Fruit fly (Drosophila melanogaster) whole organism, embryonic: ENCODE measurements around the gene Cnb.

Experiments
- Aef1 ChIP-seq: fragments of 200-800 bp; sonication (Bioruptor generic); IDR thresholded peaks from 3 replicates; pipeline ENCODE4 v1.3.6; 2022; ENCODE audit warnings: missing biosample characterization, missing genetic modification characterization
- C15 ChIP-seq: fragments of 200-800 bp; sonication (Bioruptor generic); IDR thresholded peaks from 3 replicates; pipeline ENCODE4 v1.3.6; 2022; ENCODE audit warnings: missing biosample characterization, missing genetic modification characterization
- CG10274 ChIP-seq: fragments of 200-800 bp; sonication (Bioruptor generic); optimal IDR thresholded peaks from 3 replicates; lab custom pipeline; 2017; ENCODE audit warnings: missing biosample characterization, mild to moderate bottlenecking, missing genetic modification characterization
- CG10321 ChIP-seq: fragments of 200-800 bp; sonication (Bioruptor generic); IDR thresholded peaks from 2 replicates; pipeline ENCODE4 v1.3.6; 2022; ENCODE audit warnings: missing biosample characterization, missing genetic modification characterization
- CG12155 ChIP-seq: fragments of 200-800 bp; sonication (Bioruptor generic); optimal IDR thresholded peaks from 3 replicates; lab custom pipeline; 2016; ENCODE audit warnings: missing biosample characterization, missing genetic modification characterization
- CG12659 ChIP-seq: fragments of 200-800 bp; sonication (Bioruptor generic); optimal IDR thresholded peaks from 3 replicates; lab custom pipeline; 2017; ENCODE audit warnings: mild to moderate bottlenecking, missing biosample characterization, missing genetic modification reagents, missing genetic modification characterization
- CG12769 ChIP-seq: fragments of 200-800 bp; sonication (Bioruptor generic); optimal IDR thresholded peaks from 2 replicates; lab custom pipeline; 2019; ENCODE audit warnings: missing biosample characterization, mild to moderate bottlenecking, missing genetic modification characterization, moderate library complexity
- CG13424 ChIP-seq: fragments of 200-800 bp; sonication (Bioruptor generic); optimal IDR thresholded peaks from 2 replicates; lab custom pipeline; 2019; ENCODE audit warnings: missing biosample characterization, mild to moderate bottlenecking, missing genetic modification characterization, moderate library complexity
- CG13624 ChIP-seq: fragments of 200-800 bp; sonication (Bioruptor generic); optimal IDR thresholded peaks from 2 replicates; lab custom pipeline; 2016; ENCODE audit warnings: missing biosample characterization, missing genetic modification characterization
- CG14667 ChIP-seq: fragments of 200-800 bp; sonication (Bioruptor generic); IDR thresholded peaks from 2 replicates; pipeline ENCODE4 v1.3.6; 2022; ENCODE audit warnings: missing biosample characterization, missing genetic modification characterization
- CG14710 ChIP-seq: fragments of 200-800 bp; sonication (Bioruptor generic); optimal IDR thresholded peaks from 3 replicates; lab custom pipeline; 2019; ENCODE audit warnings: missing biosample characterization, mild to moderate bottlenecking, missing genetic modification characterization, moderate library complexity
- CG15269 ChIP-seq: fragments of 200-800 bp; sonication (Bioruptor generic); optimal IDR thresholded peaks from 2 replicates; lab custom pipeline; 2018; ENCODE audit warnings: missing biosample characterization, mild to moderate bottlenecking, missing genetic modification characterization, moderate library complexity
- CG17186 ChIP-seq: fragments of 200-800 bp; sonication (Bioruptor generic); optimal IDR thresholded peaks from 3 replicates; lab custom pipeline; 2017; ENCODE audit warnings: missing biosample characterization, missing genetic modification reagents, missing genetic modification characterization
- CG17361 ChIP-seq: fragments of 200-800 bp; sonication (Bioruptor generic); IDR thresholded peaks from 3 replicates; pipeline ENCODE4 v1.3.6; 2022; ENCODE audit warnings: missing biosample characterization, missing genetic modification characterization
- CG17829 ChIP-seq: fragments of 200-800 bp; optimal IDR thresholded peaks from 2 replicates; lab custom pipeline; 2019; ENCODE audit warnings: missing biosample characterization, mild to moderate bottlenecking, missing genetic modification characterization, moderate library complexity
- CG18476 ChIP-seq: fragments of 200-800 bp; sonication (Bioruptor generic); optimal IDR thresholded peaks from 2 replicates; lab custom pipeline; 2016; ENCODE audit warnings: missing biosample characterization, mild to moderate bottlenecking, missing genetic modification characterization
- CG2889 ChIP-seq: fragments of 200-800 bp; sonication (Bioruptor generic); IDR thresholded peaks from 3 replicates; pipeline ENCODE4 v1.3.6; 2022; ENCODE audit warnings: missing biosample characterization, missing genetic modification characterization
- CG4360 ChIP-seq: fragments of 200-800 bp; sonication (Bioruptor generic); IDR thresholded peaks from 2 replicates; pipeline ENCODE4 v1.3.6; 2022; ENCODE audit warnings: missing biosample characterization, missing genetic modification characterization
- CG4424 ChIP-seq: fragments of 200-800 bp; sonication (Bioruptor generic); optimal IDR thresholded peaks from 3 replicates; lab custom pipeline; 2016; ENCODE audit warnings: missing biosample characterization, missing genetic modification characterization
- CG4707 ChIP-seq: fragments of 200-800 bp; sonication (Bioruptor generic); optimal IDR thresholded peaks from 2 replicates; lab custom pipeline; 2018; ENCODE audit warnings: missing biosample characterization, mild to moderate bottlenecking, missing genetic modification characterization, moderate library complexity
- CG9215 ChIP-seq: fragments of 200-800 bp; sonication (Bioruptor generic); IDR thresholded peaks from 2 replicates; pipeline ENCODE4 v1.3.6; 2022; ENCODE audit warnings: missing biosample characterization, missing genetic modification characterization
- CTCF ChIP-seq: fragments of 200-800 bp; sonication (Bioruptor generic); optimal IDR thresholded peaks from 2 replicates; lab custom pipeline; 2017; ENCODE audit warnings: missing biosample characterization, mild to moderate bottlenecking, missing genetic modification characterization, moderate library complexity
- CoRest ChIP-seq: fragments of 200-800 bp; sonication (Bioruptor generic); optimal IDR thresholded peaks from 3 replicates; lab custom pipeline; 2018; ENCODE audit warnings: missing biosample characterization, mild to moderate bottlenecking, missing genetic modification characterization, moderate library complexity
- D19A ChIP-seq: fragments of 200-800 bp; optimal IDR thresholded peaks from 3 replicates; lab custom pipeline; 2019; ENCODE audit warnings: missing biosample characterization, mild to moderate bottlenecking, missing genetic modification characterization, moderate library complexity
- Dll ChIP-seq: fragments of 200-800 bp; sonication (Bioruptor generic); IDR thresholded peaks from 4 replicates; pipeline ENCODE4 v1.3.6; 2022; ENCODE audit warnings: missing biosample characterization, missing genetic modification characterization; ENCODE audit not compliant: partially characterized antibody
- HmgZ ChIP-seq: fragments of 200-800 bp; sonication (Bioruptor generic); optimal IDR thresholded peaks from 2 replicates; lab custom pipeline; 2018; ENCODE audit warnings: missing biosample characterization, mild to moderate bottlenecking, missing genetic modification characterization
- Hr3 ChIP-seq: fragments of 200-800 bp; sonication (Bioruptor generic); optimal IDR thresholded peaks from 3 replicates; lab custom pipeline; 2016; ENCODE audit warnings: missing biosample characterization, missing genetic modification characterization
- Hsf ChIP-seq: fragments of 200-800 bp; sonication (Bioruptor generic); optimal IDR thresholded peaks from 3 replicates; lab custom pipeline; 2016; ENCODE audit warnings: missing biosample characterization, missing genetic modification characterization
- Kr ChIP-seq: fragments of 200-800 bp; sonication (Bioruptor generic); optimal IDR thresholded peaks from 2 replicates; lab custom pipeline; 2017; ENCODE audit warnings: missing biosample characterization, mild to moderate bottlenecking, missing genetic modification characterization
- Med ChIP-seq: fragments of 200-800 bp; sonication (Bioruptor generic); peaks from one replicate; lab custom pipeline; 2016; ENCODE audit warnings: missing biosample characterization, missing genetic modification characterization, mild to moderate bottlenecking, inconsistent platforms, moderate library complexity
- Vsx1 ChIP-seq: fragments of 200-800 bp; sonication (Bioruptor generic); optimal IDR thresholded peaks from 2 replicates; lab custom pipeline; 2017; ENCODE audit warnings: missing biosample characterization, mild to moderate bottlenecking, missing genetic modification characterization, missing genetic modification reagents
- YL-1 ChIP-seq: fragments of 200-800 bp; sonication (Bioruptor generic); optimal IDR thresholded peaks from 3 replicates; lab custom pipeline; 2017; ENCODE audit warnings: missing biosample characterization, mild to moderate bottlenecking, missing genetic modification characterization
- abd-A ChIP-seq: fragments of 200-800 bp; sonication (Bioruptor generic); optimal IDR thresholded peaks from 3 replicates; lab custom pipeline; 2019; ENCODE audit warnings: missing biosample characterization, mild to moderate bottlenecking, missing genetic modification characterization, moderate library complexity
- amos ChIP-seq: fragments of 200-800 bp; sonication (Bioruptor generic); IDR thresholded peaks from 2 replicates; pipeline ENCODE4 v1.3.6; 2022; ENCODE audit warnings: missing biosample characterization, missing genetic modification characterization; ENCODE audit not compliant: partially characterized antibody
- chinmo ChIP-seq: fragments of 200-800 bp; sonication (Bioruptor generic); IDR thresholded peaks from 4 replicates; pipeline ENCODE4 v1.3.6; 2022; ENCODE audit warnings: missing biosample characterization, missing genetic modification characterization; ENCODE audit not compliant: partially characterized antibody
- emc ChIP-seq: fragments of 200-800 bp; sonication (Bioruptor generic); optimal IDR thresholded peaks from 2 replicates; lab custom pipeline; 2016; ENCODE audit warnings: missing biosample characterization, missing genetic modification characterization
- ems ChIP-seq: fragments of 200-800 bp; sonication (Bioruptor generic); optimal IDR thresholded peaks from 3 replicates; lab custom pipeline; 2016; ENCODE audit warnings: missing biosample characterization, missing genetic modification characterization
- fru ChIP-seq: fragments of >200 bp; optimal IDR thresholded peaks from 2 replicates; lab custom pipeline; 2017
- gem ChIP-seq: fragments of 200-800 bp; sonication (Bioruptor generic); optimal IDR thresholded peaks from 2 replicates; lab custom pipeline; 2019; ENCODE audit warnings: missing biosample characterization, mild to moderate bottlenecking, missing genetic modification characterization, moderate library complexity
- gfzf ChIP-seq: fragments of 200-800 bp; sonication (Bioruptor generic); optimal IDR thresholded peaks from 2 replicates; lab custom pipeline; 2016; ENCODE audit warnings: missing biosample characterization, mild to moderate bottlenecking, missing genetic modification characterization, moderate library complexity
- ind ChIP-seq: fragments of 200-800 bp; sonication (Bioruptor generic); optimal IDR thresholded peaks from 3 replicates; lab custom pipeline; 2016; ENCODE audit warnings: missing biosample characterization, missing genetic modification characterization
- jing ChIP-seq: fragments of 200-800 bp; sonication (Bioruptor generic); optimal IDR thresholded peaks from 2 replicates; lab custom pipeline; 2018; ENCODE audit warnings: missing biosample characterization, mild to moderate bottlenecking, missing genetic modification characterization
- ken ChIP-seq: fragments of 200-800 bp; sonication (Bioruptor generic); IDR thresholded peaks from 3 replicates; pipeline ENCODE4 v1.3.6; 2022; ENCODE audit warnings: missing biosample characterization, missing genetic modification characterization
- mirr ChIP-seq: fragments of 200-800 bp; sonication (Bioruptor generic); optimal IDR thresholded peaks from 3 replicates; lab custom pipeline; 2018; ENCODE audit warnings: missing biosample characterization, mild to moderate bottlenecking, missing genetic modification characterization
- pnt ChIP-seq: fragments of 200-800 bp; sonication (Bioruptor generic); optimal IDR thresholded peaks from 3 replicates; lab custom pipeline; 2016; ENCODE audit warnings: missing biosample characterization, missing genetic modification characterization
- prd ChIP-seq, 3 experiments: fragments of >200 bp in 2 of 3; fragments of 200-800 bp in 1 of 3; sonication (Bioruptor generic) in 1 of 3; optimal IDR thresholded peaks in 2 of 3; IDR thresholded peaks in 1 of 3; 2 replicates in 2 of 3; 3 replicates in 1 of 3; pipeline versions ENCODE4 v1.3.6 to Lab custom; 2017 to 2022; ENCODE audit warnings: missing biosample characterization in 1 of 3, missing genetic modification characterization in 1 of 3
- slou ChIP-seq: fragments of 200-800 bp; sonication (Bioruptor generic); optimal IDR thresholded peaks from 3 replicates; lab custom pipeline; 2016; ENCODE audit warnings: missing biosample characterization, missing genetic modification characterization
- so ChIP-seq: fragments of 200-800 bp; sonication (Bioruptor generic); IDR thresholded peaks from 3 replicates; pipeline ENCODE4 v1.3.6; 2022; ENCODE audit warnings: missing biosample characterization, missing genetic modification characterization
- stwl ChIP-seq: fragments of 200-800 bp; sonication (Bioruptor generic); optimal IDR thresholded peaks from 3 replicates; lab custom pipeline; 2018; ENCODE audit warnings: missing biosample characterization, mild to moderate bottlenecking, missing genetic modification characterization, moderate library complexity
- toy ChIP-seq: fragments of 200-800 bp; sonication (Bioruptor generic); IDR thresholded peaks from 2 replicates; pipeline ENCODE4 v1.3.6; 2022; ENCODE audit warnings: missing biosample characterization, missing genetic modification characterization
- twi ChIP-seq: fragments of 200-800 bp; optimal IDR thresholded peaks from 2 replicates; lab custom pipeline; 2019; ENCODE audit warnings: missing biosample characterization, mild to moderate bottlenecking, missing genetic modification characterization, moderate library complexity
- tx ChIP-seq: fragments of 200-800 bp; sonication (Bioruptor generic); optimal IDR thresholded peaks from 2 replicates; lab custom pipeline; 2016; ENCODE audit warnings: missing biosample characterization, missing genetic modification characterization

Gene Cnb

dm6 chr3L:1964099-1964498, 16.7 kb downstream of the Cnb start, which contains the start of gene mv (continued):
- TF ChIP-seq CG10274 (GFP tag; lab: Kevin White, UChicago) (no peak), ken (GFP tag; lab: Robert Waterston, UW) (no peak), CoRest (tag; lab: Kevin White, UChicago) (no peak), HmgZ (tag; lab: Kevin White, UChicago) (peak; percentile 18), CG17361 (no peak), slou (GFP tag; lab: Kevin White, UChicago) (no peak), CG17186 (GFP tag; lab: Kevin White, UChicago) (no peak), CG17829 (tag; lab: Kevin White, UChicago) (peak; percentile 42), amos (peak; percentile 31; the same call in 1 of the 2 replicates), abd-A (no peak), gem (no peak), jing (GFP tag; lab: Kevin White, UChicago) (no peak), mirr (GFP tag; lab: Kevin White, UChicago) (no peak), toy (GFP tag; lab: Robert Waterston, UW) (no peak), Hr3 (no peak), C15 (GFP tag; lab: Robert Waterston, UW) (no peak), pnt (no peak), CG12659 (GFP tag; lab: Kevin White, UChicago) (no peak), D19A (tag; lab: Kevin White, UChicago) (no peak), CG4424 (GFP tag; lab: Kevin White, UChicago) (no peak), CG12769 (tag; lab: Kevin White, UChicago) (no peak), CG14667 (GFP tag; lab: Robert Waterston, UW) (no peak), fru (lab: Kevin White, UChicago) (no peak), CG15269 (no peak), CG12155 (GFP tag; lab: Kevin White, UChicago) (no peak), Dll (GFP tag; lab: Robert Waterston, UW) (peak; percentile 75), tx (GFP tag; lab: Kevin White, UChicago) (no peak), emc (GFP tag; lab: Kevin White, UChicago) (no peak), CG13624 (GFP tag; lab: Kevin White, UChicago) (no peak), stwl (tag; lab: Kevin White, UChicago) (peak; percentile 23), CG2889 (GFP tag; lab: Robert Waterston, UW) (no peak), prd (optimal IDR thresholded peaks at IDR 0.05; lab: Kevin White, UChicago) (no peak), prd (GFP tag; IDR thresholded peaks at IDR 0.05; lab: Robert Waterston, UW) (no peak), Hsf (GFP tag; lab: Kevin White, UChicago) (no peak), CG18476 (GFP tag; lab: Kevin White, UChicago) (no peak), Med (GFP tag; lab: Kevin White, UChicago) (no peak), Kr (GFP tag; lab: Kevin White, UChicago) (no peak), gfzf (GFP tag; lab: Kevin White, UChicago) (peak; percentile 53), Vsx1 (GFP tag; lab: Kevin White, UChicago) (no peak), CG10321 (GFP tag; lab: Robert Waterston, UW) (no peak), YL-1 (peak; percentile 23), CTCF (GFP tag; lab: Kevin White, UChicago) (no peak), CG13424 (tag; lab: Kevin White, UChicago) (no peak), so (GFP tag; lab: Robert Waterston, UW) (no peak), CG9215 (GFP tag; lab: Robert Waterston, UW) (no peak), ems (no peak), Aef1 (peak; percentile 33; the same call in 2 of the 3 replicates), CG4360 (GFP tag; lab: Robert Waterston, UW) (peak; percentile 94), CG14710 (peak; percentile 45), twi (tag; lab: Kevin White, UChicago) (no peak), chinmo (GFP tag; lab: Robert Waterston, UW) (0 out of 4 replicates have a peak, but pooled peaks have one; percentile 68), ind (GFP tag; lab: Kevin White, UChicago) (no peak), CG4707 (GFP tag; lab: Kevin White, UChicago) (no peak)
